Fruit fly (Drosophila melanogaster) whole organism: ENCODE data around the gene CG17109.

Source experiments
- CG8478 ChIP-seq: fragments of >200 bp; optimal IDR thresholded peaks from 2 replicates; lab custom pipeline; 2018; ENCODE audit warnings: inconsistent platforms
- Dll ChIP-seq: fragments of >200 bp; optimal IDR thresholded peaks from 2 replicates; lab custom pipeline; 2017
- EcR ChIP-seq, 2 experiments: fragments of >200 bp; optimal IDR thresholded peaks; 2 replicates each; lab custom pipeline; 2017; ENCODE audit warnings: missing biosample characterization in 2 of 2, missing genetic modification characterization in 2 of 2, missing genetic modification reagents in 2 of 2
- pan ChIP-seq: fragments of >200 bp; optimal IDR thresholded peaks from 2 replicates; lab custom pipeline; 2017
- psq ChIP-seq: fragments of >200 bp; optimal IDR thresholded peaks from 2 replicates; lab custom pipeline; 2017
- usp ChIP-seq: fragments of >200 bp; optimal IDR thresholded peaks from 2 replicates; lab custom pipeline; 2017; ENCODE audit warnings: missing biosample characterization, missing genetic modification characterization, mixed read lengths

Gene CG17109

DNA sequence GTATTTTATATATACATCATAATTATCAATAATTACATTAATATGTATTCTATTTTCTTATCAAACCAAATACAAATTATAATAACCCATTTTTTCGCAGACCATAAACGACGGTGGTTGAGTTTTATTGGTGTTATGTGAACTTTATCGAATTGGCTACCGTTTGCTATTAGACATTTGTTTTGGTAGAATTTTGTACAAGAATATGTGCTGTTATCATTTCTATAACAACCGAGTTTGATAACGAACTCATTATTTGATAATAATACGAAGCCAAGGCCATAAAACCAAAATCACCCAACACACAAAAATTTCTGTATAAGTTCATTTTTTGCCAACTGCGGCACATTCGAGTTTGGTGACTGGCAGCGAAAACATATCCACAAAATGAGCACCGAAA, at the start of gene CG17109:
Gene CG17109, plus strand, starts transcription at position 345 of the 400 bp plus-strand sequence.
- no peak for TF ChIP-seq usp (GFP tag; lab: Kevin White, UChicago)
- no peak for TF ChIP-seq psq (lab: Kevin White, UChicago)
- TF ChIP-seq pan (lab: Kevin White, UChicago) = no peak
- no peak for TF ChIP-seq CG8478
- no peak for TF ChIP-seq EcR (GFP tag; optimal IDR thresholded peaks at IDR 0.05; lab: Kevin White, UChicago)
- no peak for TF ChIP-seq Dll

DNA sequence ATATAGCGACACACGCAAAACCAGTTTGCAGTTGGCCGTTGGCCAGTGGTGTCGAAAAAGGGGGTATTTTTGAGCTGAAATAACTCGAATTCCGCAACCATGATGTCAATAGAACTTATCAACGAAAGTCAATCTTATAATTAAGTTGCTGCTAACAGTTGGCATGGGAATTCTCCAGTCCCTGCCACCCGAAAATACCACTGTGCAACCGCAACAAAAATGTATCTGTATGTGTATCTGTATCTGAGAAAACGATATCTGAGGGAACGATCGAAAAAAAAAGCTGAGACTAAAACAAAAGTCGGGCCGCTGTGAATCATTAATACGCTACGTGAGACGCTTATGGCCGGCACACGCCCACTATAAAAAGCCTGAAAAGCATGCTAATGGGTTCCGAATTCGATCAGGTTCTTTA, 49.0 kb upstream of the CG17109 start:
- TF ChIP-seq pan (lab: Kevin White, UChicago) (no peak), EcR (GFP tag; optimal IDR thresholded peaks at IDR 0.05; lab: Kevin White, UChicago) (peak in 1 of 2 experiments; percentile 12), usp (GFP tag; lab: Kevin White, UChicago) (no peak), Dll (no peak), psq (lab: Kevin White, UChicago) (no peak)

DNA sequence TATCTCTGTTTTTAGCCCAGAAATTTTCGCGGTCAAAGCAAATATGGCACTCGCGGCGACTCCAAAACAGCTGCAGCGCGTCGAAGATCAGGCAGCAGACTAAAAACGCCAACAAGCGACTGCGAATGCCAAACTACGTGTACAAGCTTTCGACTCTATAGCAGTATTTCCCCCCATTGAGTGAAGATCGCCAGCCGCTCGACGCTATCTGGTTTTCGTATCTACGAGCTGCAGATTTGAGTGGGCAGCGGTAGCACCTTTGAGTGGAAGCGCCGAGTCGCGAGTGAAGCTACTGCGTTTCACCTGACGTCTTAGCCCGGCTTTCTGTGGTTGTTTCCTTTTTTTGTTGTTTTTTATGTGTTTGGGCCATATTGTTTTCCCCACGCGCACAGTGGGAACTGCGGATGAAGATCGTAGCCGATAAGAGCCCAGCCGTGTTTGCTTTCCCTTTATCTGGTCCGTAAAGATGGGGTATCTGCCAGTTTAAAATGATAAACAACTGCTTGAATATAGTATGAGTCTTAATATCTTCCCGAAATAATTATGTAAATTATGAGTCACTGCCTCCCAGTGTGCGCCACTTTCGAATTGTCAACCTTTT, 47.3 kb upstream of the CG17109 start, which contains the start of gene CG17121:
Gene CG17121, minus strand, starts transcription at position 126 of the 601 bp plus-strand sequence.
- TF ChIP-seq pan (lab: Kevin White, UChicago) = no peak
- no peak for TF ChIP-seq Dll
- TF ChIP-seq psq (lab: Kevin White, UChicago) = no peak
- no peak for TF ChIP-seq EcR (GFP tag; optimal IDR thresholded peaks at IDR 0.05; lab: Kevin White, UChicago)
- TF ChIP-seq usp (GFP tag; lab: Kevin White, UChicago) = no peak
- no peak for TF ChIP-seq CG8478

DNA sequence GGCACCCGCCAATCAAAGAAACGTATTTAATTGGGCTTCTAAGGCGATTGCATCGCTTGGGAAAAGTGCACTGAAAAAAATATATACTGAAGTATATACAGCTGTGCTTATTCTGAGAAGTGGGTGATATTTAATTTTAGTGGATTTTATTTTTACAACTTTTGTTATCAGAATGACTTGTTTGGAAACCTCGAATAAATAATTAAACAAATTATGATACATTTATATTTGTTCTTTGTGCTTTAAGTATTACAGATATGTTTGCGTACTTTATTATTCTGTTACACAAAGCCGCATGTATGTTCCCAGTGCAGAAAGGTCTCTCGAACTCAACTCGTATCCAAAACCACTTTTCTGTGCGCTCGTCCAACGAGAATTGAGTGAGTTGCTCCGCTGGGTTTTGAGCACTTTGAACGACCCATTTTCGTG, 46.8 kb upstream of the CG17109 start:
- TF ChIP-seq Dll (no peak), pan (lab: Kevin White, UChicago) (no peak), CG8478 (no peak), usp (GFP tag; lab: Kevin White, UChicago) (no peak), EcR (GFP tag; optimal IDR thresholded peaks at IDR 0.05; lab: Kevin White, UChicago) (no peak), psq (lab: Kevin White, UChicago) (no peak)

DNA sequence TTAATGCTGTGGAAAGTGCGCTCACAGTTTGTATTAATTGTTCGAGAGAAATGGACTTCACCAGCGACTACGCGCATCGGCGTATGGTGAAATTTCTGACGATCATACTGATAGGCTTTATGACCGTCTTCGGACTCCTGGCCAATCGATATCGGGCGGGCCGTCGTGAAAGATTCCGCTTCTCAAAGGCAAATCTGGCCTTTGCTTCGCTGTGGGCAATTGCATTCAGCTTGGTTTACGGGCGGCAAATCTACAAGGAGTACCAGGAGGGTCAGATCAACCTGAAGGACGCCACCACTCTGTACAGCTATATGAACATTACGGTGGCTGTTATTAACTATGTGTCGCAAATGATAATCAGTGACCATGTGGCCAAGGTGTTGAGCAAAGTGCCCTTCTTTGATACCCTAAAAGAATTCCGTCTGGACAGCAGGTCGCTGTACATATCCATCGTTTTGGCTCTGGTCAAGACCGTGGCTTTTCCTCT, 43.8 kb upstream of the CG17109 start, which contains the start of gene Gr94a:
Gene Gr94a, plus strand, starts transcription at position 51 of the 487 bp plus-strand sequence.
- TF ChIP-seq CG8478 = no peak

dm6 chr3R:23053135-23053730, 42.3 kb upstream of the CG17109 start:
- TF ChIP-seq CG8478 (no peak), Dll (no peak), pan (lab: Kevin White, UChicago) (no peak), EcR (GFP tag; optimal IDR thresholded peaks at IDR 0.05; lab: Kevin White, UChicago) (no peak), psq (lab: Kevin White, UChicago) (no peak)

dm6 chr3R:23053936-23054335, 41.6 kb upstream of the CG17109 start, which contains the start of gene p53:
Gene p53, minus strand, starts transcription at chr3R:23054082.
- TF ChIP-seq Dll = no peak
- no peak for TF ChIP-seq pan (lab: Kevin White, UChicago)

DNA sequence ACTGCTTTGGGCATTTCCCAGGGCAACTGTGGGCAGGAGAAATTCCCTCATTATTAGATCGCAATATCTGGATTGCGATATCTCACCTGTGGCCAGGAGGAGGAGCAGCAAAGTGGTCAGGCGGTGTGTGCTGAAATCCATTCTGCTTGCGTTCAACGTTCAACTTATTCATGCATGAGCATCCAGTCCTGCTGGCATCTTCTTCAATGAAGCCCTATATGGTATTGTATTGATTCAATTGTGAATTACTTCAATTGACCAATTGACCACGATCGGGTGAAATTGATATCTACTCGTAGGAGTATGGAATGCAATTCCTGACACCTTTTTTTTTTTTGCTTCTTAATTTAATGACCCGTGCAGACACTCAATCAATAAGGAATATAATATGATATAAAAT, 39.4 kb upstream of the CG17109 start:
- TF ChIP-seq usp (GFP tag; lab: Kevin White, UChicago) = no peak
- TF ChIP-seq psq (lab: Kevin White, UChicago) = no peak
- no peak for TF ChIP-seq Dll
- TF ChIP-seq CG8478 = no peak
- TF ChIP-seq pan (lab: Kevin White, UChicago) = no peak
- no peak for TF ChIP-seq EcR (GFP tag; optimal IDR thresholded peaks at IDR 0.05; lab: Kevin White, UChicago)

dm6 chr3R:23056753-23057152, 38.7 kb upstream of the CG17109 start:
- no peak for TF ChIP-seq Dll
- TF ChIP-seq usp (GFP tag; lab: Kevin White, UChicago) = no peak
- TF ChIP-seq CG8478 = no peak
- no peak for TF ChIP-seq pan (lab: Kevin White, UChicago)
- no peak for TF ChIP-seq psq (lab: Kevin White, UChicago)
- no peak for TF ChIP-seq EcR (GFP tag; optimal IDR thresholded peaks at IDR 0.05; lab: Kevin White, UChicago)

DNA sequence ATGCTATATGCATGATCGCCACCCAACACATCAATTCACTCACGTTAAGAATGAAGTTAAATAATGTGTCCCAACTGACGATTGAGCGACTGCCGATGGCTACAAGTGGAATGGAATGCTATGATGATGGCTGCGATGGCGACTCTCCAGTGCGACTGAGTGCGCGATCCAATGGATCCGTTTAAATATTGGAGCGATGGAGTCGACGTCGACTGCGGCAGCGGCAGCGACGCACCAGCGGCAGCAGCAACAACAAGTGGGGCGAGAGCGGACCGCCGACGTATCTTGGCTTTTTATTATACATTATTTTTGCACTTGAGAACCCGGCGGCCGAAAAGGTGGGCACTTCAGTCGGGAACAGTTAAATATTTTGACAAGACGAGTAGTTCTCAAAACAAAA, 38.1 kb upstream of the CG17109 start:
- TF ChIP-seq usp (GFP tag; lab: Kevin White, UChicago) (no peak), EcR (GFP tag; optimal IDR thresholded peaks at IDR 0.05; lab: Kevin White, UChicago) (no peak), pan (lab: Kevin White, UChicago) (no peak), CG8478 (no peak), Dll (no peak), psq (lab: Kevin White, UChicago) (no peak)

DNA sequence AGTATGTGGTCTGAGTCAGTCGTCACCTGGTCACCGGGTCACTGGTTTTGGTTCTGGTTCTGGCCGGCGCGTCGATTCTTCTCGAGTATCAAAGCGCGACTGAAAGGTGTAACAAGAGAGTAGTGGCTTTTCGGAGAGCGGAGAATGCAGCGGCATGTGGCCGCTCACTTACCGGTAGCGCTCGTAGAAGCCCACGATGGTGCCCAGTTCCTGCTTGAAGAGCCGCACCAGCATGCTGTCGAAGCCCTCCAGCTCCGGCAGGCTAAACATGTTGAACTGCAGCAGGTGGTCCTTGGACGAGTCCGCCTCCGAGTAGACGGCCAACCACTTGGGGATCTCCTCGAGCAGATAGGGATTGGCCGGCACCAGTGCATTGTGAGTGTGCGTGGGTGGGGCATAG, 36.6 kb upstream of the CG17109 start, which contains the start of gene Ctns:
Gene Ctns, minus strand, starts transcription at position 101 of the 400 bp plus-strand sequence.
- no peak for TF ChIP-seq EcR (GFP tag; optimal IDR thresholded peaks at IDR 0.05; lab: Kevin White, UChicago)
- TF ChIP-seq pan (lab: Kevin White, UChicago) = no peak
- TF ChIP-seq psq (lab: Kevin White, UChicago) = no peak
- no peak for TF ChIP-seq CG8478
- TF ChIP-seq usp (GFP tag; lab: Kevin White, UChicago) = no peak
- TF ChIP-seq Dll = no peak

- TF ChIP-seq psq (lab: Kevin White, UChicago) (no peak), Dll (no peak), CG8478 (no peak), pan (lab: Kevin White, UChicago) (no peak), EcR (GFP tag; optimal IDR thresholded peaks at IDR 0.05; lab: Kevin White, UChicago) (no peak), usp (GFP tag; lab: Kevin White, UChicago) (no peak)
Observed at dm6 chr3R:23060166-23060565, 35.3 kb upstream of the CG17109 start.
